Fruit fly (Drosophila melanogaster): ENCODE results near the gene yellow-h.

The yellow-h gene

dm6 chr4:205671-206252 lies 22.0 kb upstream of the yellow-h start, which contains the start of gene CG31998 (continued):
- TF ChIP-seq CG10431 (GFP tag; optimal IDR thresholded peaks at IDR 0.05) (no peak), Sox100B (GFP tag; optimal IDR thresholded peaks at IDR 0.05) (no peak), Myb (GFP tag; optimal IDR thresholded peaks at IDR 0.05) (no peak), tgo (GFP tag; IDR thresholded peaks at IDR 0.05) (no peak), yki (optimal IDR thresholded peaks at IDR 0.05) (no peak), CG31441 (GFP tag; IDR thresholded peaks at IDR 0.05) (no peak), CG15479 (GFP tag; optimal IDR thresholded peaks at IDR 0.05) (no peak), NFAT (GFP tag; IDR thresholded peaks at IDR 0.05) (no peak), CG3847 (GFP tag; IDR thresholded peaks at IDR 0.05) (no peak), CG8290 (GFP tag; optimal IDR thresholded peaks at IDR 0.05) (peak; percentile 79), CG8290 (tag; optimal IDR thresholded peaks at IDR 0.05) (peak; percentile 47 to 88), cad (GFP tag; optimal IDR thresholded peaks at IDR 0.05) (no peak), CG17186 (GFP tag; optimal IDR thresholded peaks at IDR 0.05) (no peak), CG4282 (GFP tag; optimal IDR thresholded peaks at IDR 0.05) (no peak), CG7372 (GFP tag; IDR thresholded peaks at IDR 0.05) (no peak), CG30020 (tag; optimal IDR thresholded peaks at IDR 0.05) (peak; percentile 99), CG11696 (GFP tag; IDR thresholded peaks at IDR 0.05) (no peak), tap (tag; optimal IDR thresholded peaks at IDR 0.05) (no peak), Kr (GFP tag; optimal IDR thresholded peaks at IDR 0.05) (no peak), gce (GFP tag; IDR thresholded peaks at IDR 0.05) (no peak), ATbp (GFP tag; optimal IDR thresholded peaks at IDR 0.05) (no peak), Hmr (GFP tag; optimal IDR thresholded peaks at IDR 0.05) (no peak), CG5180 (GFP tag; optimal IDR thresholded peaks at IDR 0.05) (no peak), CG1832 (GFP tag; optimal IDR thresholded peaks at IDR 0.05) (no peak), CG6813 (GFP tag; optimal IDR thresholded peaks at IDR 0.05) (no peak), CG32772 (GFP tag; IDR thresholded peaks at IDR 0.05) (no peak), esg (GFP tag; conservative IDR thresholded peaks at IDR 0.05) (no peak), HLH54F (GFP tag; optimal IDR thresholded peaks at IDR 0.05) (no peak), MESR4 (GFP tag; optimal IDR thresholded peaks at IDR 0.05) (peak; percentile 93), Hsf (GFP tag; optimal IDR thresholded peaks at IDR 0.05) (peak; percentile 34), CG16863 (GFP tag; optimal IDR thresholded peaks at IDR 0.05) (no peak), CG31388 (GFP tag; optimal IDR thresholded peaks at IDR 0.05) (no peak), Camta (GFP tag; optimal IDR thresholded peaks at IDR 0.05) (no peak), CG10209 (GFP tag; optimal IDR thresholded peaks at IDR 0.05) (no peak), crol (GFP tag; IDR thresholded peaks at IDR 0.05) (no peak), trh (GFP tag; optimal IDR thresholded peaks at IDR 0.05) (no peak), CG17385 (GFP tag; optimal IDR thresholded peaks at IDR 0.05) (no peak), Lhr (GFP tag; optimal IDR thresholded peaks at IDR 0.05) (peak; percentile 49), btn (GFP tag; optimal IDR thresholded peaks at IDR 0.05) (no peak), sc (optimal IDR thresholded peaks at IDR 0.05) (no peak), sc (GFP tag; optimal IDR thresholded peaks at IDR 0.05) (no peak), trem (tag; optimal IDR thresholded peaks at IDR 0.05) (no peak), so (GFP tag; IDR thresholded peaks at IDR 0.05) (no peak), sr (GFP tag; IDR thresholded peaks at IDR 0.05) (no peak), ci (GFP tag; IDR thresholded peaks at IDR 0.05) (no peak), D19B (GFP tag; optimal IDR thresholded peaks at IDR 0.05) (no peak), CG2889 (GFP tag; IDR thresholded peaks at IDR 0.05) (no peak), CG12942 (GFP tag; optimal IDR thresholded peaks at IDR 0.05) (no peak), CG1233 (GFP tag; optimal IDR thresholded peaks at IDR 0.05) (no peak), Bdp1 (GFP tag; optimal IDR thresholded peaks at IDR 0.05) (no peak), Doc2 (GFP tag; IDR thresholded peaks at IDR 0.05) (no peak), CG4360 (GFP tag; IDR thresholded peaks at IDR 0.05) (no peak), wor (GFP tag; IDR thresholded peaks at IDR 0.05) (no peak), ftz-f1 (GFP tag; optimal IDR thresholded peaks at IDR 0.05) (no peak)

Data from whole organism, embryonic.